Fruit fly (Drosophila melanogaster): ENCODE data around the gene Ibf1.
A peak's percentile ranks its signal among the peaks of the same experiment; 100 is the strongest.

The Ibf1 gene

dm6 chr3R:9227330-9227729 lies 31.4 kb upstream of the Ibf1 start (continued):
- no peak for TF ChIP-seq CrebB (tag; optimal IDR thresholded peaks at IDR 0.05)
- TF ChIP-seq CG8281 (tag; optimal IDR thresholded peaks at IDR 0.05): peak; percentile 11
- TF ChIP-seq HLHmδ (GFP tag; optimal IDR thresholded peaks at IDR 0.05): no peak
- TF ChIP-seq CkIIα-i1 (GFP tag; IDR thresholded peaks at IDR 0.05): 0 out of 2 replicates have a peak, but pooled peaks have one; percentile 56
- TF ChIP-seq pnt (GFP tag; optimal IDR thresholded peaks at IDR 0.05): no peak
- no peak for TF ChIP-seq Dfd (GFP tag; optimal IDR thresholded peaks at IDR 0.05)
- no peak for TF ChIP-seq Asciz (GFP tag; optimal IDR thresholded peaks at IDR 0.05)
- no peak for TF ChIP-seq fd102C (GFP tag; optimal IDR thresholded peaks at IDR 0.05)
- no peak for TF ChIP-seq CG12744 (GFP tag; optimal IDR thresholded peaks at IDR 0.05)
- 0 out of 3 replicates have a peak, but pooled peaks have one; percentile 52 for TF ChIP-seq CG11560 (tag; IDR thresholded peaks at IDR 0.05)
- TF ChIP-seq exex (tag; optimal IDR thresholded peaks at IDR 0.05): peak; percentile 9
- peak; percentile 64 for TF ChIP-seq CG9817 (tag; optimal IDR thresholded peaks at IDR 0.05)
- no peak for TF ChIP-seq lov (optimal IDR thresholded peaks at IDR 0.05)
- TF ChIP-seq lov (GFP tag; IDR thresholded peaks at IDR 0.05): no peak
- TF ChIP-seq CG2889 (GFP tag; IDR thresholded peaks at IDR 0.05): peak; percentile 58; the same call in 2 of the 3 replicates
- TF ChIP-seq lbe (GFP tag; optimal IDR thresholded peaks at IDR 0.05): peak; percentile 14
- TF ChIP-seq CG15479 (GFP tag; optimal IDR thresholded peaks at IDR 0.05): no peak
- TF ChIP-seq CG8478 (optimal IDR thresholded peaks at IDR 0.05): no peak
- TF ChIP-seq esg (GFP tag; conservative IDR thresholded peaks at IDR 0.05): peak; percentile 75
- no peak for TF ChIP-seq sna (GFP tag; IDR thresholded peaks at IDR 0.05; ENCODE audit: partially characterized antibody)
- no peak for TF ChIP-seq CG3407 (GFP tag; optimal IDR thresholded peaks at IDR 0.05)
- no peak for TF ChIP-seq CG13894 (tag; optimal IDR thresholded peaks at IDR 0.05)
- no peak for TF ChIP-seq pita (GFP tag; optimal IDR thresholded peaks at IDR 0.05)
- no peak for TF ChIP-seq insv (GFP tag; optimal IDR thresholded peaks at IDR 0.05)
- 0 out of 3 replicates have a peak, but pooled peaks have one; percentile 41 for TF ChIP-seq CG3726 (GFP tag; IDR thresholded peaks at IDR 0.05)
- TF ChIP-seq B-H1 (GFP tag; IDR thresholded peaks at IDR 0.05): peak; percentile 75
- TF ChIP-seq CG4404 (GFP tag; IDR thresholded peaks at IDR 0.05): peak; percentile 53; the same call in 1 of the 2 replicates
- TF ChIP-seq CG3163 (GFP tag; optimal IDR thresholded peaks at IDR 0.05): no peak
- TF ChIP-seq odd (GFP tag; optimal IDR thresholded peaks at IDR 0.05): peak; percentile 38
- TF ChIP-seq unpg (GFP tag; optimal IDR thresholded peaks at IDR 0.05): peak; percentile 77
- peak; percentile 71 for TF ChIP-seq CG4424 (GFP tag; optimal IDR thresholded peaks at IDR 0.05)
- TF ChIP-seq wdn (GFP tag; IDR thresholded peaks at IDR 0.05): peak; percentile 49; the same call in 1 of the 2 replicates
- no peak for TF ChIP-seq CG1832 (GFP tag; optimal IDR thresholded peaks at IDR 0.05)
- no peak for TF ChIP-seq pros (GFP tag; optimal IDR thresholded peaks at IDR 0.05)
- no peak for TF ChIP-seq tup (GFP tag; optimal IDR thresholded peaks at IDR 0.05)
- TF ChIP-seq CG7271 (tag; optimal IDR thresholded peaks at IDR 0.05): no peak
- peak; percentile 74 for TF ChIP-seq CG12155 (GFP tag; optimal IDR thresholded peaks at IDR 0.05)
- peak; percentile 81 for TF ChIP-seq Ada2b (GFP tag; IDR thresholded peaks at IDR 0.05)
- peak; percentile 60 for TF ChIP-seq Usf (GFP tag; optimal IDR thresholded peaks at IDR 0.05)

DNA sequence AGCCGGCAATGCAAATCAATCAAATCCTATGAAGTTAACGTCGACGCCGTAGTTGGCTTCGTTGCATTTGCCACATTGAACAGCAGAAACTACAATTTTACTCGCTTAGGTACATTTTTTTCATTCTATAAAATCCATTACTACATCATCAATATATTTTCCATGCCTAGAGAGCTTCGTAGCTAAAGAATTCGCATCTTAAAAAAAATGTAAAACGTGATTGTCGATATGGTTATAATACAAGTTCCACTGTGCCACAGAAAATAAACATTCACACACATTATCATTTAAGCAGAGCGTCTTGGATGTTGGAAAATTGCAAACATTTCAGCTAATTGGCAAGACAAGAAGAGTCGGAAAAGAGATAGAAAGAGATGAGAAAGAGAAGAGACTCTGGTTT lies 30.8 kb upstream of the Ibf1 start:
- no peak for TF ChIP-seq ERR (GFP tag; optimal IDR thresholded peaks at IDR 0.05)
- no peak for TF ChIP-seq CG17361 (GFP tag; IDR thresholded peaks at IDR 0.05)
- no peak for TF ChIP-seq CG6791 (GFP tag; IDR thresholded peaks at IDR 0.05; ENCODE audit: partially characterized antibody)
- TF ChIP-seq Elba2 (GFP tag; optimal IDR thresholded peaks at IDR 0.05): peak; percentile 73
- no peak for TF ChIP-seq CG6683 (GFP tag; optimal IDR thresholded peaks at IDR 0.05)
- no peak for TF ChIP-seq chinmo (GFP tag; IDR thresholded peaks at IDR 0.05; ENCODE audit: partially characterized antibody)
- TF ChIP-seq Deaf1 (tag; optimal IDR thresholded peaks at IDR 0.05): no peak
- no peak for TF ChIP-seq MBD-R2 (GFP tag; IDR thresholded peaks at IDR 0.05)
- TF ChIP-seq sqz (GFP tag; optimal IDR thresholded peaks at IDR 0.05): no peak
- TF ChIP-seq dimm (GFP tag; IDR thresholded peaks at IDR 0.05): no peak
- TF ChIP-seq HLHmδ (GFP tag; optimal IDR thresholded peaks at IDR 0.05): no peak
- TF ChIP-seq zf30C (GFP tag; optimal IDR thresholded peaks at IDR 0.05): no peak
- peak; percentile 22 for TF ChIP-seq Ets65A (GFP tag)
- no peak for TF ChIP-seq sna (GFP tag; IDR thresholded peaks at IDR 0.05; ENCODE audit: partially characterized antibody)
- no peak for TF ChIP-seq CG17186 (GFP tag; optimal IDR thresholded peaks at IDR 0.05)
- TF ChIP-seq lbe (GFP tag; optimal IDR thresholded peaks at IDR 0.05): no peak
- no peak for TF ChIP-seq gfzf (GFP tag; optimal IDR thresholded peaks at IDR 0.05)
